Fruit fly (Drosophila melanogaster) whole organism, wandering third instar larva: ENCODE data around the gene CG12420.
A peak's percentile ranks its signal among the peaks of the same experiment; 100 is the strongest.

Experiments
- Abd-B ChIP-seq: fragments of >200 bp; optimal IDR thresholded peaks from 2 replicates; lab custom pipeline; 2017; ENCODE audit warnings: missing biosample characterization, missing genetic modification characterization
- CG9705 ChIP-seq: fragments of 200-800 bp; sonication (Bioruptor generic); optimal IDR thresholded peaks from 2 replicates; lab custom pipeline; 2018; ENCODE audit warnings: missing biosample characterization, mild to moderate bottlenecking, missing genetic modification characterization
- CrebA ChIP-seq: fragments of 200-800 bp; sonication (Bioruptor generic); optimal IDR thresholded peaks from 2 replicates; lab custom pipeline; 2016; ENCODE audit warnings: missing biosample characterization, mild to moderate bottlenecking, missing genetic modification characterization, borderline replicate concordance
- Dfd ChIP-seq: fragments of >200 bp; optimal IDR thresholded peaks from 2 replicates; lab custom pipeline; 2017; ENCODE audit warnings: missing biosample characterization, missing genetic modification characterization
- Dif ChIP-seq: fragments of 200-275, 200-300 bp; sonication (Bioruptor generic); optimal IDR thresholded peaks from 2 replicates; lab custom pipeline; 2018; ENCODE audit warnings: missing biosample characterization, missing genetic modification characterization; ENCODE audit not compliant: partially characterized antibody
- GATAd ChIP-seq: sonication (Bioruptor generic); optimal IDR thresholded peaks from 2 replicates; lab custom pipeline; 2016; ENCODE audit warnings: missing biosample characterization, missing genetic modification characterization
- Hnf4 ChIP-seq: fragments of 200-800 bp; sonication (Bioruptor generic); optimal IDR thresholded peaks from 2 replicates; lab custom pipeline; 2016; ENCODE audit warnings: missing biosample characterization, mild to moderate bottlenecking, missing genetic modification characterization
- Hr78 ChIP-seq: fragments of >200 bp; optimal IDR thresholded peaks from 2 replicates; lab custom pipeline; 2017; ENCODE audit warnings: missing biosample characterization, missing genetic modification characterization
- Hr83 ChIP-seq: fragments of 200-300 bp; sonication (Bioruptor generic); optimal IDR thresholded peaks from 2 replicates; lab custom pipeline; 2016; ENCODE audit warnings: missing biosample characterization, mild to moderate bottlenecking, missing genetic modification characterization, moderate library complexity; ENCODE audit not compliant: poor library complexity, severe bottlenecking
- Jra ChIP-seq: sonication (Bioruptor generic); optimal IDR thresholded peaks from 2 replicates; lab custom pipeline; 2016; ENCODE audit warnings: missing biosample characterization, missing genetic modification characterization
- Mio ChIP-seq: sonication (Bioruptor generic); optimal IDR thresholded peaks from 2 replicates; lab custom pipeline; 2016; ENCODE audit warnings: missing biosample characterization, missing genetic modification characterization
- Myc ChIP-seq: fragments of >200 bp; optimal IDR thresholded peaks from 2 replicates; lab custom pipeline; 2017
- N ChIP-seq: fragments of >200 bp; optimal IDR thresholded peaks from 2 replicates; lab custom pipeline; 2018; ENCODE audit warnings: missing biosample characterization, missing external identifiers, missing genetic modification characterization
- Sp1 ChIP-seq: fragments of 200-800 bp; sonication (Bioruptor generic); optimal IDR thresholded peaks from 3 replicates; lab custom pipeline; 2019; ENCODE audit warnings: missing biosample characterization, mild to moderate bottlenecking, missing genetic modification characterization, moderate library complexity
- Vsx2 ChIP-seq: fragments of 200-300, 225-300 bp; sonication (Bioruptor generic); optimal IDR thresholded peaks from 2 replicates; lab custom pipeline; 2018; ENCODE audit warnings: missing biosample characterization, missing genetic modification characterization; ENCODE audit not compliant: partially characterized antibody
- br ChIP-seq: fragments of 200-800 bp; sonication (Bioruptor generic); optimal IDR thresholded peaks from 2 replicates; lab custom pipeline; 2016; ENCODE audit warnings: missing biosample characterization, missing genetic modification characterization
- brk ChIP-seq: fragments of 200-800 bp; sonication (Bioruptor generic); optimal IDR thresholded peaks from 2 replicates; lab custom pipeline; 2016; ENCODE audit warnings: missing biosample characterization, mild to moderate bottlenecking, missing genetic modification characterization
- dl ChIP-seq, 2 experiments: fragments of 175-275, 200-275 bp in 1 of 2; fragments of 200-275 bp in 1 of 2; sonication (Bioruptor generic); optimal IDR thresholded peaks; lab custom pipeline; 2018; ENCODE audit warnings: mild to moderate bottlenecking in 2 of 2, missing biosample characterization in 2 of 2, missing genetic modification characterization in 2 of 2, moderate library complexity in 2 of 2; ENCODE audit not compliant: partially characterized antibody in 2 of 2, insufficient read depth in 1 of 2
- dsf ChIP-seq: sonication (Bioruptor generic); optimal IDR thresholded peaks from 2 replicates; lab custom pipeline; 2016; ENCODE audit warnings: missing biosample characterization, missing genetic modification characterization, borderline replicate concordance
- ey ChIP-seq: fragments of 200-800 bp; sonication (Bioruptor generic); optimal IDR thresholded peaks from 2 replicates; lab custom pipeline; 2016; ENCODE audit warnings: missing biosample characterization, missing genetic modification characterization
- fru ChIP-seq: fragments of 200-800 bp; sonication (Bioruptor generic); optimal IDR thresholded peaks from 3 replicates; lab custom pipeline; 2016; ENCODE audit warnings: missing biosample characterization, mild to moderate bottlenecking, missing genetic modification characterization
- h ChIP-seq: fragments of 200-800 bp; sonication (Bioruptor generic); optimal IDR thresholded peaks from 3 replicates; lab custom pipeline; 2016; ENCODE audit warnings: missing biosample characterization, mild to moderate bottlenecking, missing genetic modification characterization
- jim ChIP-seq: fragments of 175-275, 200-325 bp; sonication (Bioruptor generic); optimal IDR thresholded peaks from 2 replicates; lab custom pipeline; 2016; ENCODE audit warnings: missing biosample characterization, mild to moderate bottlenecking, missing genetic modification characterization
- lola ChIP-seq: fragments of >200 bp; optimal IDR thresholded peaks from 2 replicates; lab custom pipeline; 2017; ENCODE audit warnings: missing biosample characterization, missing genetic modification characterization
- pan ChIP-seq: fragments of >200 bp; optimal IDR thresholded peaks from 2 replicates; lab custom pipeline; 2017
- psq ChIP-seq: fragments of 200-800 bp; sonication (Bioruptor generic); optimal IDR thresholded peaks from 3 replicates; lab custom pipeline; 2017; ENCODE audit warnings: missing biosample characterization, mild to moderate bottlenecking, missing genetic modification characterization, moderate library complexity
- rgr ChIP-seq: fragments of 200-800 bp; sonication (Bioruptor generic); optimal IDR thresholded peaks from 3 replicates; lab custom pipeline; 2016; ENCODE audit warnings: missing biosample characterization, mild to moderate bottlenecking, missing genetic modification characterization
- sage ChIP-seq: fragments of 200-800 bp; sonication (Bioruptor generic); optimal IDR thresholded peaks from 2 replicates; lab custom pipeline; 2016; ENCODE audit warnings: missing biosample characterization, mild to moderate bottlenecking, missing genetic modification characterization
- tai ChIP-seq: sonication (Bioruptor generic); optimal IDR thresholded peaks from 2 replicates; lab custom pipeline; 2016; ENCODE audit warnings: missing biosample characterization, missing genetic modification characterization
- usp ChIP-seq: fragments of >200 bp; optimal IDR thresholded peaks from 2 replicates; lab custom pipeline; 2017; ENCODE audit warnings: missing biosample characterization, missing genetic modification characterization
- woc ChIP-seq: sonication (Bioruptor generic); optimal IDR thresholded peaks from 2 replicates; lab custom pipeline; 2016; ENCODE audit warnings: missing biosample characterization, mild to moderate bottlenecking, missing genetic modification characterization

CG12420 gene

DNA sequence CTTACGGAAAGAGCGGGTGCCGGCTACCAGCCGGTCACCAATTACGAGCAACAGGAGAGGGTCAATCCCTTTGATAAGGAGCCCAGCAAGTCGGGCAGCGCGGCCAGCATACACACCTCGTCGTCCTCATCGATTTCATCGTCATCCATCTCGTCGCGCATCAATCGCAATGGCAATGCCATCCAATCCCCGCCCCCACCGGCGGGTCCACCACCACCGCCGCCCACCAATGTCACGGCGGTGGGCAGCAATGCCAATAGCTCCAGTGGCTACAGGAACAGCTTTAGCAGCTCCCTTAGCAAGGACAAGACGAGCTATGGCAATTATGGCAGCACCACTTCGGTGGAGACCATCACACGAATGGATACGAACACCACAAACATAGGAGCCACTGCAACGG, 4.5 kb upstream of the CG12420 start:
- TF ChIP-seq Hnf4 (no peak), sage (GFP tag; lab: Kevin White, UChicago) (no peak), Dfd (peak; percentile 96)

DNA sequence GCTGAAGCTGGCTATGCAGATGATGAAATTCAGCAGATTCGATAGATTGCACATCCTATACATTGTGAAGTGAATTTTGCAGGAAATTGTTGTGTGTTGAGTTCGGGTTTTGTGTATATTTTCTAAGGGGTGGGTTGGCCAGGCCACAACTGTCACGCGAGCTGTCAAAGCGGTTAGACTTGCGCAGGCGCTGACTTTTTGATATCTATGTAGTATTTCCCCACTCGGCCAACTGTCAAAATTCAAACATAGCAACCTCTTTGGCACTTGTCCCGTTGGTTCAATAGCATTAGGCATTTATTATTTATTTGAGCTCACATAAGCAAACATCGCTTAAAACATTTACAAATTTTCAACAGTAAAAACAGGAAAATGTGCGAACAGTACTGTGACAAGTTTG, 2.1 kb downstream of the CG12420 start, which contains the start of the genes CG12817 and CG34107:
Gene CG12817 (minus strand): TSS at position 132 of the 400 bp plus-strand sequence.
Gene CG34107 (plus strand): TSS at position 316 of the 400 bp plus-strand sequence.
- no peak for TF ChIP-seq usp
- TF ChIP-seq dl (GFP tag; optimal IDR thresholded peaks at IDR 0.05; lab: Kevin White, UChicago; ENCODE audit: insufficient read depth in 1 of 2, partially characterized antibody in 2 of 2) = no peak
- no peak for TF ChIP-seq Hnf4
- no peak for TF ChIP-seq br (GFP tag; lab: Kevin White, UChicago)
- no peak for TF ChIP-seq CrebA
- TF ChIP-seq Hr83 (GFP tag; lab: Kevin White, UChicago) = no peak
- TF ChIP-seq Abd-B = no peak
- no peak for TF ChIP-seq N (GFP tag; lab: Kevin White, UChicago)

DNA sequence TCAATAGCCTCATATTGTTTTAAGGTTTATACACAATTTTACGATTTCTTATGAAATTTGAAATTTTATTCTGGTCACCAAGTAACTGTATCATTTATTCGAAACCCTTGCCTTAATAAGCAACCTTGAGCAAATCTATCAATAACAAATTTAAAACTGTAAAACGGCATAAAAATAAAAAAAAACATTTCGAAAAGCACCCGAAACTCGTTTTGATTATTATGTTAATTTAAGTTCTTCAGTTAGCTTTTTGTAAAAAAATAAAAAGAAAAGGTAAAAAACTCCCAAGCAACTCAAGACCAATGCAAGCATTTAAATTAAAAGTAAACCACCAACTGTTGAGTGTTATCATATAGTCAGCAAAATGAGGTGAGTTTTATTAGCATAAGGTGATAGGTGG, 2.9 kb downstream of the CG12420 start, which contains the start of gene CG42795:
Gene CG42795 (plus strand): TSS at position 301 of the 400 bp plus-strand sequence.
- TF ChIP-seq Hr83 (GFP tag; lab: Kevin White, UChicago) = no peak
- TF ChIP-seq Sp1 (GFP tag; lab: Kevin White, UChicago) = no peak
- no peak for TF ChIP-seq CG9705 (GFP tag; lab: Kevin White, UChicago)
- TF ChIP-seq rgr = no peak
- no peak for TF ChIP-seq woc (GFP tag; lab: Kevin White, UChicago)
- TF ChIP-seq GATAd (GFP tag; lab: Kevin White, UChicago) = no peak
- no peak for TF ChIP-seq N (GFP tag; lab: Kevin White, UChicago)
- TF ChIP-seq psq (GFP tag; lab: Kevin White, UChicago) = no peak
- no peak for TF ChIP-seq tai (GFP tag; lab: Kevin White, UChicago)
- TF ChIP-seq Dif (GFP tag; lab: Kevin White, UChicago) = no peak
- TF ChIP-seq Vsx2 = no peak

DNA sequence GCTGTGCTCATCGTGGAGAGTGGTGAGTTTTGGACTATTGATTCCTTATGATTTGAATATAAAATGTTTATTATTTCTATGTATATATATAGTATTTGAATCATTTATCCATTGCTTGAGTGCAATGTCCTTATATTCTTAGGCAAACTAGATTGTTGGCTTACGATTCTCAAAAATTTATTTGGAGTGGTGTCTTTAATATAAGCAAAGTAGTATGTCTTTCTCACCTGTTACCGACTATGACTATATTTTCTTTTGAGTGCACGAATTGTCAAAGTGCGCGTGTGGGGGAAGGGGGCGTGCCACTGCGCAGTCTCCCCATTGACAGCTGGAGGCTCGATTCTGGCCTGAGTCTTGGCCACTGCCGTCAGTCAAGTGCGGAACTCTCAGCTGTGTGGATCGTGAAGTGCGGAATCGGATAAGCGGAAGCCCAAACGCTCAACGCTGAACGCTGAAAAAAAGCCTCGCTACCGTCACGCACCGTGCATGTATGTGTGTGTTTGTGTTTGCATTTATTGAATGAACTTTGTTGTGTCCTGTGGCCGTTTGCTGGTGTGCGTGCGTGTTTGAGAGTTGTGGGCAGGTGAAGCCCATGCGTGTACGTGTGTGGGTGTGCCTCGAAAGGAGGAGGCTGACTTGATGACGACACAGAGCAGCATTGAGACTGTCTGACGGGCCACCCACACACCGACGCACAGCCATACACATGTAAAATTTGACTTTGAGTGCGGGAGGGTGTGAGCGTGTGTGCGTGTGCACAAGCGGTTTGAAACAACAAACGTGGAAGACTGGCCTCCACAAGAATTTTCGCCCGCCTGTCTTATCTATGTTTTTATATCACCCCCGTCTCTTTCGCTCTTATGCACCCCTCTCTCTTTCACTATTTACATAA, 3.9 kb downstream of the CG12420 start:
- TF ChIP-seq lola (GFP tag; lab: Kevin White, UChicago) = no peak
- TF ChIP-seq br (GFP tag; lab: Kevin White, UChicago) = no peak
- no peak for TF ChIP-seq fru (GFP tag; lab: Kevin White, UChicago)

DNA sequence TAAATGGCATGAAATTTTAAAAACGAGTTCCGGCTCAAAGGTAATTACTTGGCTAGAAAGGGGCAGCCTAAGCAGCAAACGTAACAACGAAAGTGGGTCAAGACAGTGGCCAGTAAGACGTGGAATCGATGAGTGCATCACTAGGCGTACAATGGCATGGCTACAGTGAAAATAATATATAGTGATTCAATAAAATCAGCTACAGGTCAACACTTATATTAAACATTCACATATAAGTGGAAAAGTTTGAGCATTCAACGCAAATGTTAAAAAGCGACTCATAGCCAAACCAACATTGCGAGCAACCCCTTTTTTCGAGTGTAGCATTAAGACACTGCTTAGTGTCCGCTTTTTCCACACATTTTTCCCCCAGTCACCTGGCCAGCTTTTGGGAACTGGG, 5.5 kb downstream of the CG12420 start:
- no peak for TF ChIP-seq h (GFP tag; lab: Kevin White, UChicago)
- TF ChIP-seq Myc = no peak
- no peak for TF ChIP-seq Hr83 (GFP tag; lab: Kevin White, UChicago)
- TF ChIP-seq lola (GFP tag; lab: Kevin White, UChicago) = no peak
- no peak for TF ChIP-seq Hr78 (GFP tag; lab: Kevin White, UChicago)
- TF ChIP-seq woc (GFP tag; lab: Kevin White, UChicago) = no peak
- TF ChIP-seq GATAd (GFP tag; lab: Kevin White, UChicago) = no peak
- TF ChIP-seq dsf = no peak
- TF ChIP-seq Sp1 (GFP tag; lab: Kevin White, UChicago) = no peak
- TF ChIP-seq N (GFP tag; lab: Kevin White, UChicago) = no peak
- no peak for TF ChIP-seq fru (GFP tag; lab: Kevin White, UChicago)

DNA sequence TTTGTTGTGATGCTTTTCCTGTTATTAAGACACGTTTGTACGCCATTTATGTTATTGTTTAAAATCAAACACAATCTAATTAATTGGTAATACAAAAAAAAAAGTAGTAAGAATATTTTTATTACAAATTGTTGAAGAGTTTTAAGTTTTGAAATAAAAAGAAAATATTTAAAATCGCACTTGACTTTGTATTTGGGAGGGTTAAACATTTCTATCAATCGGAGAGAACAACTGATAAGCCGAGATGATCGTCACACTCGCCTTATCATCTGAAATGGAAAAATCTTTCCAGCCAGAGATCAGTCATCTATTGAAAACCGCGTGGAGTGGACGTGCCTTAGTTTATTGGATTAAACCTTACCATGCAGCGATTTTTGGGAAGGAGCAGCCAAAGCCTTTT, 28.7 kb downstream of the CG12420 start, which contains the start of gene CG3999:
Gene CG3999 (plus strand): TSS at position 301 of the 400 bp plus-strand sequence.
- TF ChIP-seq br (GFP tag; lab: Kevin White, UChicago) (no peak), sage (GFP tag; lab: Kevin White, UChicago) (no peak), rgr (no peak), Mio (GFP tag; lab: Kevin White, UChicago) (no peak), woc (GFP tag; lab: Kevin White, UChicago) (no peak), h (GFP tag; lab: Kevin White, UChicago) (no peak), pan (lab: Kevin White, UChicago) (no peak), usp (no peak), psq (GFP tag; lab: Kevin White, UChicago) (no peak), Abd-B (no peak), GATAd (GFP tag; lab: Kevin White, UChicago) (no peak), jim (no peak), ey (GFP tag; lab: Kevin White, UChicago) (no peak), fru (GFP tag; lab: Kevin White, UChicago) (no peak), Jra (GFP tag; lab: Kevin White, UChicago) (no peak), brk (GFP tag; lab: Kevin White, UChicago) (no peak), Hr78 (GFP tag; lab: Kevin White, UChicago) (no peak), Hnf4 (no peak)
